Fruit fly (Drosophila melanogaster) S2 (cell line): ENCODE measurements around the gene Rbbp5.

Source experiments
- CG8478 ChIP-seq: fragments of >200 bp; optimal IDR thresholded peaks from 2 replicates; lab custom pipeline; 2018
- CTCF ChIP-seq, 2 experiments: fragments of >200 bp; optimal IDR thresholded peaks; 2 replicates each; lab custom pipeline; 2018

The Rbbp5 gene

DNA sequence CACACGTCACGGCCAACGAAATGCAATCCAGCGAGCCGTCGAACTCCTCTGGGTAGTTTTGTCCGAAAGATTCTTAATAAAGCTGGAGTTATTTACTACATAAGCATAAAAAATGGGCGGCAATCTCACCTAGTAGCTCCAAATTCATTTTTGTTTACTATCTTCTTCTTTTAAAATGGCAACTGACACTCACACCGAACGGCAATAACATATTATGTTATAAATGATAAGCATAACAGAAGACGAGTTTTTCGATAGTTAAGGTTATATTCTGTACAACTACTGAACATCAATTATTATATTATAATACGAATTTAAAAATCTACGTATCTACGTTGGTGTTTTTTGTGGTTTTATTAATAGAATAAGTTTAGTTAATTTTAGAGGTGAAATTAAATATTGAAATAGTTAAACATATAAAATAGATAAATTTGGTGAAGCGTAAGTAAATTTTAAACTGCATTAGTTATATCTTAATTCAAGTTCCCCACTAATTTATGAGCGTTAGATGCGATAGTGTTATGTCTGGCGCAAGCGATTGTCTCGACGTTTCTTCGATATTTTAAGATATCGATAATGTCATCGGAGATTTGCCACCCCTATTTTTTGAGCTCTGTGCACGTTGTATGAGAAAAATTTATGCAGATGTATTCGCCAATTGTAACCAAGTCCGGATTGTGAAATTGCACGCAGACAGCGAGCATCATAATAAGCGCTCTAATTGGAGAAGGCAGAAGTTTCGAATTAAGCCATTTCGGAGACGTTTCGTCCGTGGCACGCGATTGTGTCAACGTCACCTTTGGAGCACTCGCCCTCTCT lies at the start of gene Rbbp5, which contains the start of gene eRF1:
TSS of gene Rbbp5 (minus strand) at position 181 of the 819 bp plus-strand sequence.
TSS of gene eRF1 (plus strand) at position 594 of the 819 bp plus-strand sequence.
- TF ChIP-seq CTCF (optimal IDR thresholded peaks at IDR 0.05; lab: Kevin White, UChicago) (no peak), CG8478 (lab: Kevin White, UChicago) (no peak)

DNA sequence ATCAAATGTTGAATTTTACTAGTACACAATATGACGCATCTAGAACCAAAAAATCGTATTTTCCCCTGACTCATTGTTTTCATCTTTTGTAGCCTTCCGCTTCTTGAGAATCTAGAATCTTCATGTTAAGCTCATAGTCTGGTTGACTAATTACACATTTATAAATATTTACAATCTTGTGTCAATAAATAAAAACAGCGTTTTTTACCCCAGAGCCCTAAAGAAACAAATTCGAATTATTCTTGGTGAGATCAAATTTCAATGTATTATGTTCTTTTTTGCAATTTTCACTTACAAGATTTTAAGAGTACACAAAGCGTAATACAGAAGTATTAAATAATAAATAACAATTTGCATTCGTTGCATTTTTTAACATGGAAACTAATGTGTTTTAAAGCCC lies 48.3 kb upstream of the Rbbp5 start:
- TF ChIP-seq CG8478 (lab: Kevin White, UChicago) = no peak
- TF ChIP-seq CTCF (optimal IDR thresholded peaks at IDR 0.05; lab: Kevin White, UChicago) = no peak

DNA sequence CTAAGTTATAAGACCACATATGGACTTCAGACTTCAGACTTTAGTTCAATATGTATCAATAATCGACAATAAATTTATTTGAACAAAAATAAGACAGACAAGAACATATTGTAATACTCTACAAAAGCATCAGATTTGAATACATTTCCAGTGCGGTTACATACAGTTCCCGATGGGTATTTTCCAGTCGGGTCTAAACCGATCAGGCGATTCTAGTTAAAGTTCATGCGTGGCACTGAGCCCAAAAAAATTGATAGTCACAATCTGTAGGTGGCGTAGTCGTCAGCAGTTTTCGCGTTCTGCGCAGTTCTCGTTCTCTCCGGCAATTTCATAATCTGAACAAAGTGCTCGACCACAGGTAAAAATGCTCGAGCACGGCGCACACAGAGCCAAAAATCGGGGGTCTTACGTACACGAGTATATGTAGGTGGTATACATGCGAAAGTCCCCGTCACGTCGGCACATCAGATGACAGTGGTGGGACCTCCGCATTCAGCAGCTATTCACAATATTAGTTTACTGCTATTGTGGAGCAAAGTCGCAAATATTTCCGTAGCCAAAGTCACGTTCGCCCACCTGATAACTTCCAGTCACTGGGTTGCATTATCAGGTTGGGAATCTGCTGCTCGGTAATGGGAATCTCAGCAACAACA lies 47.6 kb upstream of the Rbbp5 start:
- TF ChIP-seq CTCF (optimal IDR thresholded peaks at IDR 0.05; lab: Kevin White, UChicago) (no peak), CG8478 (lab: Kevin White, UChicago) (no peak)

DNA sequence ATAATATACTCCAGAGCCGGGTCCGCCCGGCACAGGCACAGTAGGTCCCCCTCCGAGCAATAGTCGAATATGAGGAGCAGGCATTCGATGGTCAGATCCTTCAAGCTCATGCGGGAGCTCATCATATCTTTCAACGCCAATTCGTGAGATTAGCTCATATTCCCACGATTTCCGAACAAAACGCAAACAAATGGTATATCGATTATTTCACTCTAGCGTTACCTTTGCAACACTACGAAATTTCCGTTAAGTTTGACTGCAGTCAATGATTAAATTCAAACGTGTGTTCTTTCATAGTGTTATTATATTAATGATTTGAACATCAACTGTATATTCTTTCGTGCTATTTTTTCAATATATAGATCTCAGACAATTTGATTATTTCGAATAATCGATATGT lies 45.6 kb upstream of the Rbbp5 start, which contains the start of gene CG33969:
TSS of gene CG33969 (minus strand) at position 197 of the 400 bp plus-strand sequence.
- no peak for TF ChIP-seq CG8478 (lab: Kevin White, UChicago)
- TF ChIP-seq CTCF (optimal IDR thresholded peaks at IDR 0.05; lab: Kevin White, UChicago) = no peak

DNA sequence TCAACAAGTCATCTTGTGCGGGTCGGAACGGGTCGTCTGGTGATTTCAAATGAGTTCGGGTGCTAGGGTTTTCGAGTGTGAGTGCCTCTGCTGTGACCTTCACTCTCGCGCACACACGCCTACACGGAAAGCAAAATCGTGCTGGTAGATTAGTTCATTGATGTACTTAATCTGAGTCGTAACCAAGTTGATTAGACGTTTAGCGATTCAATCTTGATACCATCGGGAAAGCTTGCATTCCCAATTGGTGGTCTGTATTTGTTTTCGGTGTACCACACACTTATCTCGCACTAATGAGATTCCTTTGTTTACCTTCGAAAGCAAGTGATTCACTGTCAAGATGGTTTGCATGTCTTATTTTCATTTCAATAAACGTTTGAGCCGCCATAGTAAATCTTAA lies 41.2 kb upstream of the Rbbp5 start:
- TF ChIP-seq CG8478 (lab: Kevin White, UChicago) (no peak), CTCF (optimal IDR thresholded peaks at IDR 0.05; lab: Kevin White, UChicago) (no peak)

DNA sequence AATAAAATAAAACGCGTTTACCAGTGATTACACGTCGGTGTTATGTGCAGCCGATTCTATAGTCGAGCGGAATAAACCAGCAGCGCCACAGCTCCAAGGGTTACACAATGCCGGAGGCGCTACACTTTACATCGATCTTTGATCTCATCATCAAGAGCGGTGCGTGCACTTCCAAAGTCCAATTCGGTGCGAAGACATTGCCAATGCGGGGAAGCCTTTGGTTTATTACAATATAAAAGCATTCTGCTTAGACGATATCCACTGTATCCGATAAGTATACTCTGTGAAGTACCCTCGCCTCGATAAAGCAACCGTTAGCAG lies 40.1 kb upstream of the Rbbp5 start:
- TF ChIP-seq CG8478 (lab: Kevin White, UChicago) (no peak), CTCF (optimal IDR thresholded peaks at IDR 0.05; lab: Kevin White, UChicago) (no peak)

DNA sequence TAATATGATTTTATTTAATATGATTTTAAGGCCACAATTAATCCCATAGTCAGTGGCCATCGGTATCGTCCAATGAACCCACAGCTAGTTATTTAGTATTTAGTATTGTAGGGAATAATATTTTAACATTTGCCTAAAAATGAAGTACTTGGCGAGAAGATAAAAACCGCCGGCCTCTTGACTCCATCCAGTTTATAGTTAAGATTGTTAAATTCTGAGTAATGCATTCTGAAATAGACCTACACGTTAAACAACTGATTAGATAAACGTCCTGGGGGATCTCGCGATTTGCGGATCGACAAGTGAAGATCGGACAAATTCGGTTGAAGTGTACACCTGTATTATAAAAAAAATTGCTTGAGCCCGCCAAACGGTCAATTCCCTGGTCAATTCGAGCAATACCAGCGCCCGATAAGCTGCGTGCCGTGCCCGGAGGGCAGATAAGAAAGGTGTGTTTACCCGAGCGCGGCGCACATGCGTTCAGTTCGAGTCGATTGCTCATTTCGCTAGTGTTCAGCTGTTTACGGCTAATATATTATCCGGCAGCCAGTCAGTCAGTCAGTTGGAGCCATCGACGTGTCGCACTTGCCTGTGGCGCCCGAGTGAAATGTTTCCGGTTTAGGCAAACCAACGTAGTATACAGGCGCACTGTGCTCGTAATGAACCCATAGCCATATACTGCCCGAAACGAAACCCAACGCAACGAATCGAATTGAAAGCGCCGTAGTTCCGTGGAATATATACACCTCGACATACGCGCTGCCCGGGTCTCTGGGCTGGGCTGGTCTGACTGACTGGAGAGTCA lies 39.5 kb upstream of the Rbbp5 start:
- no peak for TF ChIP-seq CTCF (optimal IDR thresholded peaks at IDR 0.05; lab: Kevin White, UChicago)
- no peak for TF ChIP-seq CG8478 (lab: Kevin White, UChicago)

DNA sequence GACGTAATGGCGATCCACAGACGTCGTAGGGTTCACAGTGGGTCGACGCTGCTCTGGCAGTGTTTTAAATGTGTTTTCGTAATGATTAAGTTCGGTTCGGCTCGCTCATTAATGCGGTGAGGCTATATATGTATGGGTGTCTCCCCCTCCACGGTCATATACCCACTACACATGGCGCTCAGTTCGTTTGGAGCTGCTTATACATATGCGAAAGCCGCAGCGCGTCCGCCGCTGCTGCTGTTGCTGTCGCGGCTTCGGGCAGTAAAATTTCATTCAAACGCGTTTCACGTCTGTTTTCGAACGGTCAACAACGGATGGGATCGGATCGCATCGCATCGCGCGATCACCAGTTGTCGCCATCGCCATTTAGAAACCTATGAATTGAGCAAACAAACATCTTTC lies 38.2 kb upstream of the Rbbp5 start:
- TF ChIP-seq CG8478 (lab: Kevin White, UChicago) (no peak), CTCF (optimal IDR thresholded peaks at IDR 0.05; lab: Kevin White, UChicago) (no peak)

DNA sequence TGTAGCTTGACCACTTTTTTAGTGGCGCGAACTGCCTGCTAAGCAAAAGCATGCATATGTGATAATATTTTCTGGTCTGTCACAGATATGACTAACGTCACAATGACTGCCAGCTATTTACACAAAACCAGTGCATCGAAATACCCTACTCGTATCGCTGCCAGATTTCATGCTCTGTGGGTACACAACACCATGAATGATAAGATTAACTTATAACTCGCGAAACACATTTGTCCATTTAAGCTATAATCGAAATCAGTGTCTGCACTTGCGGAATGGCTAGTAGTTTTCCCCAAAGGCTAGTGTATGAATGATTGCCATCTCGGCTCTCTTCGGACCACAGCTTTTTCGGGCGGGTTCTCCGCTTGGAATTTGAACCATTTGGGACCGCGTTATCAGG lies 37.7 kb upstream of the Rbbp5 start:
- TF ChIP-seq CTCF (optimal IDR thresholded peaks at IDR 0.05; lab: Kevin White, UChicago) (no peak), CG8478 (lab: Kevin White, UChicago) (no peak)

DNA sequence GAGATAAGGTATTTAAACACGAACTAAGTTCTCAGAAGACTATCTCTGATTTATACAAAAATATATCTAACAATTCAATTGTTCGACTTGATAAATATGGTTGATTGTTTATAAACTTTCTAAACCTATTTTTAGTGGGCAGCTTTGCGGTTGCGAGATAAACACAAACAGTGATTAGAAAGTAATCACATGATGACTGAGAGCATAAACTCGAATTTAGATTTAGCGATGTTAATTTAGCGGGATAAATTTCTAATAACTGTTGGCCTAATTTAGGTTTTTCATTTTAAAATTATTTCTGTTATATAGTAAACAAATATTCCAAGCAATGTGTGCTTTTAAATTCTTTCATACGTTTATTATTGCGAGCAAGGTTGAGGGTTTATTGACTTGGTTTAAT lies 37.3 kb upstream of the Rbbp5 start:
- no peak for TF ChIP-seq CTCF (optimal IDR thresholded peaks at IDR 0.05; lab: Kevin White, UChicago)
- no peak for TF ChIP-seq CG8478 (lab: Kevin White, UChicago)

DNA sequence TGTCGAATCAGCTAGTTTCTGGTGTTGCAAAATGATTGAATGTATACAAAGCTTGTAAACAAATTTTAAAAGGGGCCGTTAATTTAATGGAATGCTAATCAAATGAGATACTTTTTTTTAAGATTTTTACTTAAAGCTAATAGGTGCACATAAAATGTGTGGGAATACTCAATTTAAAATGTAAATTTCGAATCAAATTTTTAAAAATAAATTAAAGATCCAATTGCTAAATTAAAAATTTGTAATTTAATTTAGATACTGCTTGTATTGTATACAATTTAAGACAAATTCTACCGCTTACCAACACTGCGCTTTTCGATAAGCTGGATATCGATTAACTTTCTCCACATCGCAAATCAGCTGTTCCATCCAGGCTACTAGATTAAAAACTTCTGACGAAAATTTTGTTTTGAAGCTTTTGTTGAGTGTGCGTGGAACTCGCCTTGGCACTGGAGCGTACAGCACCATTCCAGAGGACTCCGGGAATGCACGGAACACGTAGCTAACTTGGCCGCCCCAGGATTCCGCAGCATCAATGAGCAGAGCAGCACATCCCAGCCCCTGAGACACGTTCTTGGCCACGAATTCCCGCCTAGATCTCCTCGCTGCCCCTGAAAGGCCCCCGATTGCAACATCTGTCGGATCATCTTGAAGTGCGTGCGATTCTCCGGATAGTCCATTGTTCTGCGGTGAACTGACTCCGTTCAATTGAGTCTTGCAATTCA lies 36.5 kb upstream of the Rbbp5 start, which contains the start of the genes CG5498 and fbl:
TSS of gene CG5498 (minus strand) at position 24 of the 725 bp plus-strand sequence.
TSS of gene fbl (plus strand) at position 344 of the 725 bp plus-strand sequence.
- TF ChIP-seq CG8478 (lab: Kevin White, UChicago) = no peak
- no peak for TF ChIP-seq CTCF (optimal IDR thresholded peaks at IDR 0.05; lab: Kevin White, UChicago)

DNA sequence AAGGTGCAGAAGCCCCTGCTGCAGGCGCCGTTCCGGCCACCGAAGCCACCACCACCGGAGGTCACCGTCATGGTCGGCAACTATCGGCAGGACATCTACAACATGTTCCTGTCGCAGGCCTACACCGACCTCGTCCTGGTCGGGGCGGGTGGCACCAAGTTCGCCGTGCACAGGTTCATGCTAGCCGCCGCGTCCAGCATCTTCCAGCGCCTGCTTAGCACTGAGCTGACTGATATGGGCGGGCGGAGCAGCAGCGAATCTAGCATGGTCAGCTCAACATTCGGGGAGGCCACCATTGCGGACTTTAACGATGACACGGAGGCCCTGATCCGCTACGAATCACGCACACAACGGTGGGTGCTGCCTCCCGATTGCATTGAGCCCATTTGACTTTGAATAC lies 31.8 kb upstream of the Rbbp5 start:
- TF ChIP-seq CTCF (optimal IDR thresholded peaks at IDR 0.05; lab: Kevin White, UChicago) (no peak), CG8478 (lab: Kevin White, UChicago) (no peak)

DNA sequence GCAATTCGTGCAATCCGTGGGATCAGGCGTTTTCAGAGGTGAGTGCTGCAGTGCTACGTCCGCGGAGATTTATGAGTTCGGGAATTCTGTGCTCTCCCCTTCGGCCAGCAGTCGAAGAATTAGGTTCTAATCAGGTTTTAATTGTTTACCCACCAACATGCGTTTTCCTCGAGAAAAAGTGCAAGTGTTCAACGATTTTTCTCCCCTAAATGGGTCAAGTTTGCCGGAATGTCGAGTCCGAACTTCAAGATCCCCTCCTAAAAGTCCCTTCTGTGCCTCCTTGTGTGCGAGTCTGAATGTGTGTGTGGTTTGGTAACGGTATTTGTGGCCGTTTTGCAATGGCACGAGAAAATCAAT lies 28.8 kb upstream of the Rbbp5 start:
- no peak for TF ChIP-seq CG8478 (lab: Kevin White, UChicago)
